Fruit fly (Drosophila melanogaster) whole organism, embryonic: Measurements from ENCODE around the gene CG32554.

Experiments used
- ATbp ChIP-seq: fragments of 200-800 bp; sonication (Bioruptor generic); optimal IDR thresholded peaks from 2 replicates; lab custom pipeline; 2017; ENCODE audit warnings: missing biosample characterization, mild to moderate bottlenecking, missing genetic modification characterization, missing genetic modification reagents
- Adf1 ChIP-seq: fragments of 200-800 bp; sonication (Bioruptor generic); IDR thresholded peaks from 2 replicates; pipeline ENCODE4 v1.3.6; 2022; ENCODE audit warnings: missing biosample characterization, missing genetic modification characterization
- Aef1 ChIP-seq: fragments of 200-800 bp; sonication (Bioruptor generic); IDR thresholded peaks from 3 replicates; pipeline ENCODE4 v1.3.6; 2022; ENCODE audit warnings: missing biosample characterization, missing genetic modification characterization
- Atf6 ChIP-seq: fragments of 200-800 bp; sonication (Bioruptor generic); IDR thresholded peaks from 2 replicates; pipeline ENCODE4 v1.3.6; 2022; ENCODE audit warnings: missing biosample characterization, missing genetic modification characterization
- BEAF-32 ChIP-seq: fragments of 200-800 bp; sonication (Bioruptor generic); optimal IDR thresholded peaks from 3 replicates; lab custom pipeline; 2017; ENCODE audit warnings: missing biosample characterization, missing genetic modification characterization, mild to moderate bottlenecking, moderate library complexity, missing genetic modification reagents
- Bdp1 ChIP-seq: fragments of 200-800 bp; sonication (Bioruptor generic); optimal IDR thresholded peaks from 3 replicates; lab custom pipeline; 2016; ENCODE audit warnings: missing biosample characterization, missing genetic modification characterization
- Bgb ChIP-seq: fragments of 200-800 bp; sonication (Bioruptor generic); IDR thresholded peaks from 2 replicates; pipeline ENCODE4 v1.3.6; 2022; ENCODE audit warnings: missing biosample characterization, missing genetic modification characterization; ENCODE audit not compliant: partially characterized antibody
- C15 ChIP-seq: fragments of 200-800 bp; sonication (Bioruptor generic); IDR thresholded peaks from 3 replicates; pipeline ENCODE4 v1.3.6; 2022; ENCODE audit warnings: missing biosample characterization, missing genetic modification characterization
- CG10959 ChIP-seq: fragments of 200-800 bp; sonication (Bioruptor generic); IDR thresholded peaks from 2 replicates; pipeline ENCODE4 v1.3.6; 2022; ENCODE audit warnings: missing biosample characterization, missing genetic modification characterization
- CG12071 ChIP-seq: fragments of 200-800 bp; sonication (Bioruptor generic); optimal IDR thresholded peaks from 3 replicates; lab custom pipeline; 2018; ENCODE audit warnings: missing biosample characterization, mild to moderate bottlenecking, missing genetic modification characterization
- CG12104 ChIP-seq: fragments of 200-800 bp; sonication (Bioruptor generic); optimal IDR thresholded peaks from 3 replicates; lab custom pipeline; 2016; ENCODE audit warnings: missing biosample characterization, missing genetic modification characterization
- CG12659 ChIP-seq: fragments of 200-800 bp; sonication (Bioruptor generic); optimal IDR thresholded peaks from 3 replicates; lab custom pipeline; 2017; ENCODE audit warnings: mild to moderate bottlenecking, missing biosample characterization, missing genetic modification reagents, missing genetic modification characterization
- CG14965 ChIP-seq: fragments of 200-800 bp; sonication (Bioruptor generic); optimal IDR thresholded peaks from 2 replicates; lab custom pipeline; 2016; ENCODE audit warnings: missing biosample characterization, missing genetic modification characterization, borderline replicate concordance
- CG17829 ChIP-seq: fragments of 200-800 bp; optimal IDR thresholded peaks from 2 replicates; lab custom pipeline; 2019; ENCODE audit warnings: missing biosample characterization, mild to moderate bottlenecking, missing genetic modification characterization, moderate library complexity
- CG30020 ChIP-seq: fragments of 200-800 bp; optimal IDR thresholded peaks from 2 replicates; lab custom pipeline; 2019; ENCODE audit warnings: missing biosample characterization, mild to moderate bottlenecking, missing genetic modification characterization, moderate library complexity
- CG3163 ChIP-seq: fragments of 200-800 bp; sonication (Bioruptor generic); optimal IDR thresholded peaks from 3 replicates; lab custom pipeline; 2016; ENCODE audit warnings: missing biosample characterization, missing genetic modification characterization
- CG34422 ChIP-seq: fragments of 200-800 bp; sonication (Bioruptor generic); IDR thresholded peaks from 3 replicates; pipeline ENCODE4 v1.3.6; 2022; ENCODE audit warnings: missing biosample characterization, missing genetic modification characterization
- CG4424 ChIP-seq: fragments of 200-800 bp; sonication (Bioruptor generic); optimal IDR thresholded peaks from 3 replicates; lab custom pipeline; 2016; ENCODE audit warnings: missing biosample characterization, missing genetic modification characterization
- CG6272 ChIP-seq: fragments of 200-800 bp; sonication (Bioruptor generic); IDR thresholded peaks from 2 replicates; pipeline ENCODE4 v1.3.6; 2022; ENCODE audit warnings: missing biosample characterization, missing genetic modification characterization
- CG6854 ChIP-seq: fragments of 200-800 bp; sonication (Bioruptor generic); optimal IDR thresholded peaks from 3 replicates; lab custom pipeline; 2017; ENCODE audit warnings: missing biosample characterization, mild to moderate bottlenecking, missing genetic modification characterization
- CG7271 ChIP-seq: fragments of 200-800 bp; sonication (Bioruptor generic); optimal IDR thresholded peaks from 2 replicates; lab custom pipeline; 2018; ENCODE audit warnings: missing biosample characterization, mild to moderate bottlenecking, missing genetic modification characterization, moderate library complexity
- CG7839 ChIP-seq: fragments of 200-800 bp; sonication (Bioruptor generic); optimal IDR thresholded peaks from 3 replicates; lab custom pipeline; 2018; ENCODE audit warnings: missing biosample characterization, mild to moderate bottlenecking, missing genetic modification characterization, moderate library complexity
- CG8290 ChIP-seq, 3 experiments: fragments of 200-800 bp; sonication (Bioruptor generic); optimal IDR thresholded peaks; 2 replicates each; lab custom pipeline; 2016 to 2019; ENCODE audit warnings: missing biosample characterization in 3 of 3, missing genetic modification characterization in 3 of 3, mild to moderate bottlenecking in 2 of 3, moderate library complexity in 1 of 3
- Chrac-16 ChIP-seq: fragments of 200-800 bp; sonication (Bioruptor generic); optimal IDR thresholded peaks from 3 replicates; lab custom pipeline; 2016; ENCODE audit warnings: missing biosample characterization, missing genetic modification characterization
- Drgx ChIP-seq: fragments of 200-800 bp; sonication (Bioruptor generic); IDR thresholded peaks from 2 replicates; pipeline ENCODE4 v1.3.6; 2022; ENCODE audit warnings: missing biosample characterization, missing genetic modification characterization
- GATAe ChIP-seq: fragments of 200-800 bp; sonication (Bioruptor generic); conservative IDR thresholded peaks from 2 replicates; pipeline ENCODE4 v1.3.6; 2022; ENCODE audit warnings: missing biosample characterization, missing genetic modification characterization
- Hey ChIP-seq: fragments of 200-800 bp; sonication (Bioruptor generic); optimal IDR thresholded peaks from 3 replicates; lab custom pipeline; 2018; ENCODE audit warnings: missing biosample characterization, mild to moderate bottlenecking, missing genetic modification characterization
- HmgD ChIP-seq: fragments of 200-800 bp; sonication (Bioruptor generic); optimal IDR thresholded peaks from 3 replicates; lab custom pipeline; 2016; ENCODE audit warnings: missing biosample characterization, missing genetic modification characterization
- Kr ChIP-seq: fragments of 200-800 bp; sonication (Bioruptor generic); optimal IDR thresholded peaks from 2 replicates; lab custom pipeline; 2017; ENCODE audit warnings: missing biosample characterization, mild to moderate bottlenecking, missing genetic modification characterization
- MESR4 ChIP-seq: fragments of 200-800 bp; sonication (Bioruptor generic); optimal IDR thresholded peaks from 2 replicates; lab custom pipeline; 2018; ENCODE audit warnings: missing biosample characterization, mild to moderate bottlenecking, missing genetic modification characterization, moderate library complexity
- YL-1 ChIP-seq: fragments of 200-800 bp; sonication (Bioruptor generic); optimal IDR thresholded peaks from 3 replicates; lab custom pipeline; 2017; ENCODE audit warnings: missing biosample characterization, mild to moderate bottlenecking, missing genetic modification characterization
- amos ChIP-seq: fragments of 200-800 bp; sonication (Bioruptor generic); IDR thresholded peaks from 2 replicates; pipeline ENCODE4 v1.3.6; 2022; ENCODE audit warnings: missing biosample characterization, missing genetic modification characterization; ENCODE audit not compliant: partially characterized antibody
- bcd ChIP-seq: fragments of 200-800 bp; sonication (Bioruptor generic); optimal IDR thresholded peaks from 2 replicates; lab custom pipeline; 2017; ENCODE audit warnings: missing biosample characterization, mild to moderate bottlenecking, missing genetic modification characterization
- corto ChIP-seq: fragments of 200-800 bp; sonication (Bioruptor generic); optimal IDR thresholded peaks from 2 replicates; lab custom pipeline; 2016; ENCODE audit warnings: missing biosample characterization, mild to moderate bottlenecking, missing genetic modification characterization, moderate library complexity
- da ChIP-seq: fragments of 200-800 bp; sonication (Bioruptor generic); optimal IDR thresholded peaks from 2 replicates; lab custom pipeline; 2016; ENCODE audit warnings: missing biosample characterization, missing genetic modification characterization
- dm ChIP-seq: fragments of 200-800 bp; sonication (Bioruptor generic); optimal IDR thresholded peaks from 3 replicates; lab custom pipeline; 2016; ENCODE audit warnings: missing biosample characterization, missing genetic modification characterization
- en ChIP-seq: fragments of 200-800 bp; sonication (Bioruptor generic); optimal IDR thresholded peaks from 2 replicates; lab custom pipeline; 2016; ENCODE audit warnings: missing biosample characterization, missing genetic modification characterization
- fd102C ChIP-seq: fragments of 200-800 bp; sonication (Bioruptor generic); optimal IDR thresholded peaks from 2 replicates; lab custom pipeline; 2018; ENCODE audit warnings: missing biosample characterization, mild to moderate bottlenecking, missing genetic modification characterization, moderate library complexity
- fd3F ChIP-seq: fragments of 200-800 bp; sonication (Bioruptor generic); optimal IDR thresholded peaks from 2 replicates; lab custom pipeline; 2018; ENCODE audit warnings: missing biosample characterization, mild to moderate bottlenecking, missing genetic modification characterization, moderate library complexity
- fu2 ChIP-seq: fragments of 200-800 bp; sonication (Bioruptor generic); optimal IDR thresholded peaks from 2 replicates; lab custom pipeline; 2016; ENCODE audit warnings: missing biosample characterization, missing genetic modification characterization
- luna ChIP-seq: fragments of 200-800 bp; sonication (Bioruptor generic); optimal IDR thresholded peaks from 2 replicates; lab custom pipeline; 2016; ENCODE audit warnings: missing biosample characterization, missing genetic modification characterization
- nom ChIP-seq: fragments of 200-800 bp; sonication (Bioruptor generic); optimal IDR thresholded peaks from 2 replicates; lab custom pipeline; 2017; ENCODE audit warnings: missing biosample characterization, missing genetic modification characterization, mild to moderate bottlenecking, moderate library complexity, missing genetic modification reagents
- pnt ChIP-seq: fragments of 200-800 bp; sonication (Bioruptor generic); optimal IDR thresholded peaks from 3 replicates; lab custom pipeline; 2016; ENCODE audit warnings: missing biosample characterization, missing genetic modification characterization
- ranshi ChIP-seq: fragments of 200-800 bp; sonication (Bioruptor generic); IDR thresholded peaks from 2 replicates; pipeline ENCODE4 v1.3.6; 2022; ENCODE audit warnings: missing biosample characterization, missing genetic modification characterization
- sisA ChIP-seq: fragments of 200-800 bp; sonication (Bioruptor generic); IDR thresholded peaks from 2 replicates; pipeline ENCODE4 v1.3.6; 2022; ENCODE audit warnings: missing biosample characterization, missing genetic modification characterization
- slou ChIP-seq: fragments of 200-800 bp; sonication (Bioruptor generic); optimal IDR thresholded peaks from 3 replicates; lab custom pipeline; 2016; ENCODE audit warnings: missing biosample characterization, missing genetic modification characterization
- ssp ChIP-seq: fragments of 200-800 bp; sonication (Bioruptor generic); IDR thresholded peaks from 2 replicates; pipeline ENCODE4 v1.3.6; 2022; ENCODE audit warnings: missing biosample characterization, missing genetic modification characterization
- tap ChIP-seq: fragments of 200-800 bp; optimal IDR thresholded peaks from 3 replicates; lab custom pipeline; 2019; ENCODE audit warnings: missing biosample characterization, mild to moderate bottlenecking, missing genetic modification characterization, moderate library complexity
- tll ChIP-seq, 2 experiments: fragments of 200-800 bp in 1 of 2; fragments of >200 bp in 1 of 2; sonication (Bioruptor generic) in 1 of 2; optimal IDR thresholded peaks; 2 replicates each; lab custom pipeline; 2017 to 2019; ENCODE audit warnings: missing biosample characterization in 2 of 2, missing genetic modification characterization in 2 of 2, mild to moderate bottlenecking in 1 of 2, moderate library complexity in 1 of 2
- vvl ChIP-seq: fragments of 200-800 bp; sonication (Bioruptor generic); IDR thresholded peaks from 2 replicates; pipeline ENCODE4 v1.3.6; 2022; ENCODE audit warnings: missing biosample characterization, missing genetic modification characterization
- wek ChIP-seq: fragments of 200-800 bp; sonication (Bioruptor generic); optimal IDR thresholded peaks from 3 replicates; lab custom pipeline; 2018; ENCODE audit warnings: missing biosample characterization, mild to moderate bottlenecking, missing genetic modification characterization, moderate library complexity

CG32554 gene

DNA sequence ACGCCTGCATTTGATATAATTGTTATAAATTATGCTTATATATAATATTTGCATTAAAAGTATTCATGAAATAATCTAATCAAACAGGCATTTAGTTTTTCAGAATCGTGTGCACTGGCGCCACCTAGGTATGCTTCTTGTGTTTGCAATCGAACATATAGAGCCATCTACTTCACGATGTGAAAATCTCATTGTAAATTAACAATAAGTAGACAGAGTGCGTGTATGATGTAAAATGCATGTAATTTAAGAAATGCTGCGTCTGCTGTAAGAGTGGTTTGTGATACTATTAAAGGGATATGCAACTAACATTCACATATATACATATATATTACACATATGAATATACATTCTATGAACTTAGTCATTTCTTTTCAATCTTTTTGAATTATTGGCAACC is 32.2 kb downstream of the CG32554 start (continued):
- TF ChIP-seq HmgD (GFP tag; lab: Kevin White, UChicago): no peak
- peak; percentile 59 for TF ChIP-seq amos (GFP tag; lab: Robert Waterston, UW)
- TF ChIP-seq corto (GFP tag; lab: Kevin White, UChicago): no peak
- no peak for TF ChIP-seq luna (GFP tag; lab: Kevin White, UChicago)
- TF ChIP-seq Bgb (GFP tag; lab: Robert Waterston, UW): peak; percentile 56
- TF ChIP-seq nom (GFP tag; lab: Kevin White, UChicago): no peak
- TF ChIP-seq Chrac-16: peak; percentile 27
- TF ChIP-seq fu2: no peak
- TF ChIP-seq fd102C (GFP tag; lab: Kevin White, UChicago): no peak
- no peak for TF ChIP-seq CG10959 (GFP tag; lab: Robert Waterston, UW)
- TF ChIP-seq CG6854 (GFP tag; lab: Kevin White, UChicago): no peak
- TF ChIP-seq dm (GFP tag; lab: Kevin White, UChicago): no peak
- TF ChIP-seq CG34422 (GFP tag; lab: Robert Waterston, UW): no peak
- TF ChIP-seq ranshi (GFP tag; lab: Robert Waterston, UW): no peak
- TF ChIP-seq da (GFP tag; lab: Kevin White, UChicago): no peak
- no peak for TF ChIP-seq CG14965 (GFP tag; lab: Kevin White, UChicago)
- TF ChIP-seq tll (GFP tag; optimal IDR thresholded peaks at IDR 0.05; lab: Kevin White, UChicago): no peak
- TF ChIP-seq bcd (GFP tag; lab: Kevin White, UChicago): peak; percentile 14
- peak; percentile 19 for TF ChIP-seq CG12659
- no peak for TF ChIP-seq ATbp
- TF ChIP-seq Kr (GFP tag; lab: Kevin White, UChicago): no peak
- no peak for TF ChIP-seq slou (GFP tag; lab: Kevin White, UChicago)
- no peak for TF ChIP-seq Bdp1
- TF ChIP-seq C15 (GFP tag; lab: Robert Waterston, UW): no peak
- peak; percentile 36 for TF ChIP-seq CG17829 (tag; lab: Kevin White, UChicago)
- no peak for TF ChIP-seq Adf1 (GFP tag; lab: Robert Waterston, UW)
- no peak for TF ChIP-seq CG12071 (GFP tag; lab: Kevin White, UChicago)
- no peak for TF ChIP-seq en (GFP tag; lab: Kevin White, UChicago)
- no peak for TF ChIP-seq wek (GFP tag; lab: Kevin White, UChicago)
- no peak for TF ChIP-seq MESR4 (GFP tag; lab: Kevin White, UChicago)
- TF ChIP-seq CG6272 (GFP tag; lab: Robert Waterston, UW): no peak
- TF ChIP-seq CG4424 (GFP tag; lab: Kevin White, UChicago): no peak
- TF ChIP-seq YL-1 (GFP tag; lab: Kevin White, UChicago): no peak
- TF ChIP-seq Atf6: no peak
- peak; percentile 10; the same call in 1 of the 2 replicates for TF ChIP-seq vvl (GFP tag; lab: Robert Waterston, UW)
- no peak for TF ChIP-seq CG3163 (GFP tag; lab: Kevin White, UChicago)
- 0 out of 3 replicates have a peak, but pooled peaks have one; percentile 16 for TF ChIP-seq Aef1 (GFP tag; lab: Robert Waterston, UW)
- no peak for TF ChIP-seq CG12104 (GFP tag; lab: Kevin White, UChicago)
- no peak for TF ChIP-seq CG30020 (tag; lab: Kevin White, UChicago)
- no peak for TF ChIP-seq Hey (tag; lab: Kevin White, UChicago)
- TF ChIP-seq CG8290 (GFP tag; optimal IDR thresholded peaks at IDR 0.05; lab: Kevin White, UChicago): peak; percentile 2
- peak in 1 of 2 experiments; percentile 79 for TF ChIP-seq CG8290 (tag; optimal IDR thresholded peaks at IDR 0.05; lab: Kevin White, UChicago)
- TF ChIP-seq pnt (GFP tag; lab: Kevin White, UChicago): peak; percentile 19
- no peak for TF ChIP-seq fd3F (GFP tag; lab: Kevin White, UChicago)
- no peak for TF ChIP-seq GATAe
- TF ChIP-seq ssp: no peak
- TF ChIP-seq BEAF-32 (GFP tag; lab: Kevin White, UChicago): no peak
- no peak for TF ChIP-seq Drgx (GFP tag; lab: Robert Waterston, UW)
- no peak for TF ChIP-seq sisA (GFP tag; lab: Robert Waterston, UW)
- TF ChIP-seq CG7271 (tag; lab: Kevin White, UChicago): no peak
- no peak for TF ChIP-seq tap (tag; lab: Kevin White, UChicago)
- peak; percentile 47 for TF ChIP-seq CG7839 (tag; lab: Kevin White, UChicago)
